Fruit fly (Drosophila melanogaster): Measurements from ENCODE around the gene CG32214.
"Not testable (repeated sequence)": the region's sequence is repeated elsewhere in the genome, so short reads cannot be mapped to it uniquely, and the experiment has no call there.

Gene CG32214

DNA sequence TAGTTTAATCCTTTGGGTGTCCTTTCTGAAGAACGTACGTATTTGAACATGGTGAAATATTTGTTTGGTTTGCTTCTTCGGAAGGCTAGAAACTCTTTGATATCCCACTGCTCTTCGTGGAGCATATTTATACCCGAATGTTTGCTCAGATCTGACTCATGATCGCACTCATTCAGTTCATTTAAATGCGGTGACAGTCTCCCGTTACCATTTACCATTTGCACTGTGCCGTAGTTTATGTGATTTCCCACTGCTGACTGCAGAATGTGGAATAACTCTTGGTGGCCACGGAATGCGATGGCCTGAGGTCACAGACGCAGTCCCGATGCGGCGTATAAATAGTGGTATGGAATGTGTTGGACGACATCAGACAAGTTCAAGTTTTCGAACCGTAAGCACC is 5.0 kb downstream of the CG32214 start, which contains the start of the genes 825-Oak and CG12519:
Gene 825-Oak (minus strand): TSS at position 101 of the 400 bp plus-strand sequence.
Gene CG12519 (plus strand): TSS at position 364 of the 400 bp plus-strand sequence.
- not testable (repeated sequence) for TF ChIP-seq CG11294 (GFP tag; IDR thresholded peaks at IDR 0.05); eg (GFP tag; IDR thresholded peaks at IDR 0.05); CG10669 (GFP tag; optimal IDR thresholded peaks at IDR 0.05)

DNA sequence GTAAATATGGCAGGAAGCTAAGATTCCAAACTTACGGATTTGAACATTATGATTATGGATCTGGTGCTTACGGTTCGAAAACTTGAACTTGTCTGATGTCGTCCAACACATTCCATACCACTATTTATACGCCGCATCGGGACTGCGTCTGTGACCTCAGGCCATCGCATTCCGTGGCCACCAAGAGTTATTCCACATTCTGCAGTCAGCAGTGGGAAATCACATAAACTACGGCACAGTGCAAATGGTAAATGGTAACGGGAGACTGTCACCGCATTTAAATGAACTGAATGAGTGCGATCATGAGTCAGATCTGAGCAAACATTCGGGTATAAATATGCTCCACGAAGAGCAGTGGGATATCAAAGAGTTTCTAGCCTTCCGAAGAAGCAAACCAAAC is 8.3 kb downstream of the CG32214 start, which contains the start of the genes CG18294 and CG32213:
Gene CG18294 (minus strand): TSS at position 101 of the 400 bp plus-strand sequence.
Gene CG32213 (plus strand): TSS at position 362 of the 400 bp plus-strand sequence.
- TF ChIP-seq Hr38, Eip75B, CG10631 (GFP tag; optimal IDR thresholded peaks at IDR 0.05): not testable (repeated sequence)

DNA sequence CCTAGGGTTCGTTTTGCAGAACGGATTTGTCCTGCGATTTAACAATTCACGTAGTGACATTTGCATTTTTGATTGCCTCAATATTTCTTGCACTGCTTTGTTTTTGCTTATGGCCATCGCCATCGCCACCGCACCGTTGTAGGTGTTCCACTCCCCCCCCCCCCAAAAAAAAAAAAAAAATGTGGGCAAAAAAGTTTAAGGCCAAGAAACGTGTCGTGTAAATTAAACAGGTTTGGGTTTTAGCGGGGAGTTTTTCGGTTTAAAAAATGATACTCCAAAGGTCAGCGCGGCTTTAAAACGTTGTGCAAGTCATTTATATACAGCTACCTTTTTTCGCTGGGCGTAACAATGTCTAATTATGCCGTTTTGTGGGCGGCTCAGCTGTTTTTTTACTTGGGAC is 14.1 kb downstream of the CG32214 start:
- TF ChIP-seq pdm3 (GFP tag; optimal IDR thresholded peaks at IDR 0.05) = no peak
- 0 out of 3 replicates have a peak, but pooled peaks have one; percentile 13 for TF ChIP-seq eg (GFP tag; IDR thresholded peaks at IDR 0.05)
- no peak for TF ChIP-seq fd85E (GFP tag; optimal IDR thresholded peaks at IDR 0.05)
- TF ChIP-seq dac (GFP tag; optimal IDR thresholded peaks at IDR 0.05) = no peak
- peak; percentile 19 for TF ChIP-seq svp (GFP tag)
- TF ChIP-seq CG11294 (GFP tag; IDR thresholded peaks at IDR 0.05) = no peak
- TF ChIP-seq achi (GFP tag; optimal IDR thresholded peaks at IDR 0.05) = no peak
- no peak for TF ChIP-seq Sox14 (GFP tag; optimal IDR thresholded peaks at IDR 0.05)
- TF ChIP-seq esn (GFP tag; optimal IDR thresholded peaks at IDR 0.05) = no peak
- TF ChIP-seq Eip78C (GFP tag) = peak; percentile 50
- peak in 1 of 2 experiments; percentile 6 for TF ChIP-seq ss (GFP tag; optimal IDR thresholded peaks at IDR 0.05)
- no peak for TF ChIP-seq CG8632 (GFP tag; optimal IDR thresholded peaks at IDR 0.05)
- no peak for TF ChIP-seq CG3919 (GFP tag; optimal IDR thresholded peaks at IDR 0.05)
- no peak for TF ChIP-seq lz (GFP tag; optimal IDR thresholded peaks at IDR 0.05)

DNA sequence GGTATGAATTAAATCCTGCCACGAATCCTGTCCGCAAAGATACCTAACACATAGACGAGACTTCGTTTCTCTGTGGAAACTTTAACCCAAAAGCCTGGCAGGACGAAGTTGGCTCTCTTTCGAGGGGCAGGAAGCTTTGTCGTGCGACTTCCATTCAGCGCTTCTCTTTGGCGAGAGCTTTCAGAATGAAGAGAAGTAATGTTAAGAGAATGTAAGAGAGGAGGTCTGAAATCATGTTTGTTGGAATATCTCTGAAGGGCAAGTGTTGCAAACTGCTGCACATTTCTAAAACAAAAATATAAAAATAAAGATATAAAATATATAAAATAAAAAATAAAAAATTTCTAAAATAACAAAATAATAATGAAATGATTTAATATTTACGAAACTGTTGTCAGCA is 14.9 kb downstream of the CG32214 start:
- TF ChIP-seq dsx (GFP tag; optimal IDR thresholded peaks at IDR 0.05; ENCODE audit: poor library complexity, severe bottlenecking) (no peak), CG7368 (GFP tag; optimal IDR thresholded peaks at IDR 0.05) (no peak), CG31627 (GFP tag; optimal IDR thresholded peaks at IDR 0.05) (no peak), Lpt (GFP tag; optimal IDR thresholded peaks at IDR 0.05) (no peak), CG34406 (GFP tag; optimal IDR thresholded peaks at IDR 0.05) (no peak), CG9139 (GFP tag; optimal IDR thresholded peaks at IDR 0.05) (no peak), Gug (GFP tag; IDR thresholded peaks at IDR 0.05) (no peak), Hr39 (GFP tag; optimal IDR thresholded peaks at IDR 0.05) (no peak), Eip75B (GFP tag; optimal IDR thresholded peaks at IDR 0.05) (no peak)

DNA sequence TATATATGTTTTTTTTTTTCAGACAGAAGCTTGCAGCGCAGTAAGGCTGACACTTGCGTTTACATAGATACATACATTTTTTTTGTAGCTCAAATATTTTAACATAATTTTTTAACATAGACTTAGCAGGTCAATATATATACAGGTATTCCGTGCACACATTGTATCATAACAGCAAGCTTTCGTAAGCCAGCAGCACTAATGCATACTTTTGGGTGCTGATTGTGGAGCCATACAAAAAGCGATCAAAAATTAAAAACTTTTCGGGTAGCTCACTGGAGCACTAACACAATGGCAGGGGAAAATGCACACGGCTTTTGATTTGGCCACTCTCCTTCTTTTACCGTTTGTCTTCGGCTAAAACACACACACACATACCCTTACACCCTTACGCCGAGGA is 15.9 kb downstream of the CG32214 start:
- TF ChIP-seq fkh (GFP tag; optimal IDR thresholded peaks at IDR 0.05) = no peak
- no peak for TF ChIP-seq CG32006 (GFP tag; optimal IDR thresholded peaks at IDR 0.05)

DNA sequence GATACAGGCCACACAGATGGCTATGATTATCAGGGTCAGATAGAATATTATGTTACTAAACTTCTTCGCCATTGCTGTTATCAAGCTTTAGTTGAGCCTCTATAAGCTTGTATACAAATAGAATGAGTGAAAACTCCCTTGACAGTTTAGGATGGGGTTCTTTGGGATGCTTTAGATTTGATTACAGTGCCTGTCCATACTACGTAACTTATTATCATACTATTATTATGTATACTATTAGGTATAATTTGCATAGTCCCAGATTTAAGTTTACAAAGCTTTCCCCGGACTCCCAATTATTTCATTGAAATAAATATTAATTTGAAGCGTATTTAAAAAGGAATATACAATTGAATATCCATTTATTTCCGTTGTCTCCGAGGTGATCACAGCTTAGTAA is 19.3 kb downstream of the CG32214 start, which contains the start of gene brv1:
Gene brv1 (minus strand): TSS at position 101 of the 400 bp plus-strand sequence.
- TF ChIP-seq net (GFP tag; optimal IDR thresholded peaks at IDR 0.05) (no peak), CG7368 (GFP tag; optimal IDR thresholded peaks at IDR 0.05) (no peak), vri (GFP tag; optimal IDR thresholded peaks at IDR 0.05) (no peak), dac (GFP tag; optimal IDR thresholded peaks at IDR 0.05) (no peak)

DNA sequence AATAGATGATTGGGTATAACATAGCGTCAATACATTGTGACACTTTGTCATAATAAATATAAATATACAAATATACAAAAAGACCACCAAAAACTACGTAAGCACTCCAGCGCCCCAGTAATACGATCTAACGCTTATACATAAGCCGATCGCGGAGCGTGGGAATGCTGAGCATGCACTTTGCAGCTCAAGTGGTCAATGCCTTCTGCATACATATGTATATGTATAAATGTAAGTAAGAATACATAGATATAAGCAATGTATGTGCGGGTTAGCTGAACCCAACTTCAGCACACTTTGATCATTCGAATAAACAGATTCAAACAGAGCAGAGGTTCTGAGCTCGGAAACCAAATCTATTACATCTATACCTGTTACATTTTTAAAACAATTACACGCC is 20.1 kb downstream of the CG32214 start, which contains the start of gene CG32212:
Gene CG32212 (plus strand): TSS at position 301 of the 400 bp plus-strand sequence.
- not testable (repeated sequence) for TF ChIP-seq ss, esn, acj6 (GFP tag; optimal IDR thresholded peaks at IDR 0.05)
